Fruit fly (Drosophila melanogaster) whole organism, prepupa: Measurements from ENCODE around the gene CG17349.

ENCODE experiments used
- CG16779 ChIP-seq: fragments of 200-800 bp; sonication (Bioruptor generic); optimal IDR thresholded peaks from 3 replicates; lab custom pipeline; 2017; ENCODE audit warnings: missing biosample characterization, mild to moderate bottlenecking, missing genetic modification characterization
- CG34406 ChIP-seq: fragments of 200-800 bp; sonication (Bioruptor generic); optimal IDR thresholded peaks from 3 replicates; lab custom pipeline; 2016; ENCODE audit warnings: missing biosample characterization, missing genetic modification characterization
- CG6276 ChIP-seq: fragments of 200-800 bp; sonication (Bioruptor generic); optimal IDR thresholded peaks from 2 replicates; lab custom pipeline; 2017; ENCODE audit warnings: missing biosample characterization, mild to moderate bottlenecking, missing genetic modification characterization
- Eip75B ChIP-seq: fragments of 200-800 bp; sonication (Bioruptor generic); optimal IDR thresholded peaks from 3 replicates; lab custom pipeline; 2016; ENCODE audit warnings: missing biosample characterization, missing genetic modification characterization
- Ets21C ChIP-seq: fragments of 200-800 bp; sonication (Bioruptor generic); optimal IDR thresholded peaks from 3 replicates; lab custom pipeline; 2016; ENCODE audit warnings: missing biosample characterization, missing genetic modification characterization
- Lpt ChIP-seq: fragments of 200-800 bp; sonication (Bioruptor generic); optimal IDR thresholded peaks from 3 replicates; lab custom pipeline; 2016; ENCODE audit warnings: missing biosample characterization, missing genetic modification characterization
- Sox14 ChIP-seq: fragments of 200-800 bp; sonication (Bioruptor generic); optimal IDR thresholded peaks from 3 replicates; lab custom pipeline; 2016; ENCODE audit warnings: missing biosample characterization, missing genetic modification characterization
- fd85E ChIP-seq: fragments of 200-800 bp; sonication (Bioruptor generic); optimal IDR thresholded peaks from 3 replicates; lab custom pipeline; 2016; ENCODE audit warnings: missing biosample characterization, missing genetic modification characterization
- lz ChIP-seq: fragments of 200-800 bp; sonication (Bioruptor generic); optimal IDR thresholded peaks from 3 replicates; lab custom pipeline; 2016; ENCODE audit warnings: missing biosample characterization, missing genetic modification characterization

DNA sequence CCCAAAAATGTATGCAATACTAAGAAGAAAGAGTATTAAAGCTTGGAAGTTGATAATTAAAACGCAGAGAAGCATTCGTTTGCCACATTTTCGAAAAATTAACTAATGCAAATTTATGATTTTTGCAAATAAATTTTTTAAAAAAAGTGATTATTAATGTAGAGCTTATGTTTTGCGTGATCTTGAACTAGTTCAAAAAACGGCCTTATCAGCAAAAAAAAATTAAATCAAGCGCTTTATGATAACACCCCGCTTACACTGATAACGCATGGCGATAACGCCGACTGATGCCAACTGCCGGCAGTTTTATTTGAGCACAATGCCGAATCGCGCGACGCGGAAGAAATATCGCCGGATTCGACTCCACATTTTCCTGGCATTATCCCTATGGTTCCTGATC lies 6.2 kb upstream of the CG17349 start, which contains the start of gene CG13086:
- TF ChIP-seq lz (GFP tag; lab: Kevin White, UChicago) = no peak
- no peak for TF ChIP-seq CG16779 (tag; lab: Kevin White, UChicago)
- no peak for TF ChIP-seq Sox14 (GFP tag; lab: Kevin White, UChicago)
- no peak for TF ChIP-seq Ets21C (GFP tag; lab: Kevin White, UChicago)
- no peak for TF ChIP-seq Eip75B (GFP tag; lab: Kevin White, UChicago)
- TF ChIP-seq Lpt (GFP tag; lab: Kevin White, UChicago) = no peak
- TF ChIP-seq CG34406 (GFP tag; lab: Kevin White, UChicago) = no peak
- no peak for TF ChIP-seq CG6276
- TF ChIP-seq fd85E (GFP tag; lab: Kevin White, UChicago) = no peak
